Fruit fly (Drosophila melanogaster): ENCODE measurements around the gene Cyp4ac1.

dm6 chr2L:5247812-5248211 lies 16.0 kb upstream of the Cyp4ac1 start:
- TF ChIP-seq OdsH (GFP tag; optimal IDR thresholded peaks at IDR 0.05), result no peak
- TF ChIP-seq brk (GFP tag; optimal IDR thresholded peaks at IDR 0.05), result no peak
- TF ChIP-seq tai (GFP tag; optimal IDR thresholded peaks at IDR 0.05), result no peak
- TF ChIP-seq Vsx2 (GFP tag; optimal IDR thresholded peaks at IDR 0.05; ENCODE audit: partially characterized antibody), result no peak
- TF ChIP-seq pan (optimal IDR thresholded peaks at IDR 0.05), result no peak
- TF ChIP-seq usp (GFP tag; optimal IDR thresholded peaks at IDR 0.05), result no peak
- TF ChIP-seq Myc (optimal IDR thresholded peaks at IDR 0.05), result no peak
